Worm (Caenorhabditis elegans) whole organism, early embryonic: ENCODE measurements around the gene R09D1.12.

Source experiments
- F13C5.2 ChIP-seq: sonication (generic microtip); optimal IDR thresholded peaks from 2 replicates; lab custom pipeline; 2017; ENCODE audit warnings: mild to moderate bottlenecking, missing genetic modification characterization, inconsistent platforms, missing compliant biosample characterization
- aly-1 ChIP-seq: sonication (generic microtip); optimal IDR thresholded peaks from 2 replicates; lab custom pipeline; 2016; ENCODE audit warnings: missing genetic modification characterization, missing compliant biosample characterization
- ama-1 ChIP-seq: fragments of 150-350 bp; optimal IDR thresholded peaks from 2 replicates; lab custom pipeline; 2014
- hmbx-1 ChIP-seq: sonication (generic microtip); optimal IDR thresholded peaks from 2 replicates; lab custom pipeline; 2016; ENCODE audit warnings: mild to moderate bottlenecking, missing genetic modification characterization, missing compliant biosample characterization
- hnd-1 ChIP-seq: sonication (generic microtip); optimal IDR thresholded peaks from 2 replicates; lab custom pipeline; 2016; ENCODE audit warnings: missing genetic modification characterization, missing compliant biosample characterization
- scrt-1 ChIP-seq: fragments of 200-800 bp; sonication (Bioruptor generic); IDR thresholded peaks from 2 replicates; pipeline ENCODE4 v1.3.6; 2022; ENCODE audit warnings: missing genetic modification characterization, missing compliant biosample characterization
- tbx-11 ChIP-seq: fragments of 200-800 bp; sonication (Bioruptor generic); IDR thresholded peaks from 2 replicates; pipeline ENCODE4 v1.3.6; 2022; ENCODE audit warnings: missing genetic modification characterization, missing compliant biosample characterization
- tra-4 ChIP-seq: sonication (generic microtip); optimal IDR thresholded peaks from 2 replicates; lab custom pipeline; 2017; ENCODE audit warnings: missing genetic modification characterization, missing compliant biosample characterization

DNA sequence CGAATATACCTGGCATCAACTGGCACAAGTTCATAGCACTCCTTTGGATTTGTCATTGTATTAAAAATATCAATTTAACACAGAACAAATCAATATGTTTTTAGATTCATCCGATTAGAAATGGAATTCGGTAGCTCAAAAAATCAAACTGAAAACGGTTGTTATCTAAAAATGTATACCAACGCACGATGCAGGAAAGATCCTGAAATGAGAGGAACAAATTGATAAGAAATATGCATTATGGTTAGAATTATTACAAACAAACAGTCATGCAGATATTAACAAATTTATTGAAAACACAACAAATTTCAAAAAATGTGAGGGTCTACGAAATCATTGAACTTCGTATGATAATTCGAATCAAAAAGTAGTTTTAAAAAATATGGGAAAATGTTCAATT is 18.0 kb upstream of the R09D1.12 start, which contains the start of gene T19H5.6:
- no peak for TF ChIP-seq ama-1 (lab: Kevin White, UChicago)
- TF ChIP-seq tbx-11 (GFP tag; lab: Robert Waterston, UW): no peak
- TF ChIP-seq F13C5.2 (tag; lab: Kevin White, UChicago): no peak
- no peak for TF ChIP-seq hmbx-1 (tag; lab: Kevin White, UChicago)
- no peak for TF ChIP-seq aly-1 (tag; lab: Kevin White, UChicago)
- no peak for TF ChIP-seq hnd-1 (tag; lab: Kevin White, UChicago)
- no peak for TF ChIP-seq tra-4 (tag; lab: Kevin White, UChicago)
- TF ChIP-seq scrt-1: no peak
